Fruit fly (Drosophila melanogaster): ENCODE results near the gene heca.

dm6 chr3R:30275970-30276369 is 1.8 kb upstream of the heca start:
- no peak for TF ChIP-seq CG11617 (GFP tag; optimal IDR thresholded peaks at IDR 0.05)
- TF ChIP-seq CG7101 (tag; optimal IDR thresholded peaks at IDR 0.05) = no peak
- TF ChIP-seq CG5204 (GFP tag; optimal IDR thresholded peaks at IDR 0.05) = no peak
- no peak for TF ChIP-seq CG33017 (tag; optimal IDR thresholded peaks at IDR 0.05)
- no peak for TF ChIP-seq toe (GFP tag; optimal IDR thresholded peaks at IDR 0.05)
- no peak for TF ChIP-seq ovo (GFP tag; optimal IDR thresholded peaks at IDR 0.05)
- no peak for TF ChIP-seq Mnt (GFP tag; optimal IDR thresholded peaks at IDR 0.05)
- no peak for TF ChIP-seq kay (GFP tag; ENCODE audit: borderline replicate concordance)
- TF ChIP-seq Clk (GFP tag; optimal IDR thresholded peaks at IDR 0.05) = no peak
